Worm (Caenorhabditis elegans) whole organism, L4/young adult: ENCODE data around the gene gly-7.

Experiments used
- W03F9.2 ChIP-seq: fragments of 150-350 bp; optimal IDR thresholded peaks from 2 replicates; lab custom pipeline; 2014; ENCODE audit warnings: missing biosample characterization, missing genetic modification characterization
- dao-5 ChIP-seq: sonication (generic microtip); optimal IDR thresholded peaks from 2 replicates; lab custom pipeline; 2016; ENCODE audit warnings: missing genotype, missing genetic modification characterization, moderate library complexity, missing compliant biosample characterization
- him-1 ChIP-seq: sonication (generic microtip); optimal IDR thresholded peaks from 2 replicates; lab custom pipeline; 2016; ENCODE audit warnings: missing genotype, missing genetic modification reagents, missing genetic modification characterization, missing compliant biosample characterization

- no peak for TF ChIP-seq dao-5 (tag; lab: Kevin White, UChicago)
- TF ChIP-seq him-1: no peak
- no peak for TF ChIP-seq W03F9.2 (tag; lab: Kevin White, UChicago)
These were observed 26.9 kb downstream of the gly-7 start, which contains the start of gene F36H9.1 for ce11 chrV:1794218-1794617.
